Worm (Caenorhabditis elegans) whole organism, mixed stage, embryonic: ENCODE measurements around the gene F29B9.1.
"Not testable (repeated sequence)": the region's sequence is repeated elsewhere in the genome, so short reads cannot be mapped to it uniquely, and the experiment has no call there.

Source experiments
- M03D4.4 ChIP-seq: sonication (generic microtip); optimal IDR thresholded peaks from 2 replicates; lab custom pipeline; 2017; ENCODE audit warnings: mild to moderate bottlenecking, missing genetic modification characterization, missing compliant biosample characterization
- bed-3 ChIP-seq: fragments of 200-800 bp; sonication (Bioruptor generic); optimal IDR thresholded peaks from 3 replicates; lab custom pipeline; 2018; ENCODE audit warnings: mild to moderate bottlenecking, missing genetic modification characterization, moderate library complexity, missing compliant biosample characterization
- blmp-1 ChIP-seq: fragments of 150-350 bp; optimal IDR thresholded peaks from 2 replicates; lab custom pipeline; 2014; ENCODE audit warnings: missing biosample characterization, missing genetic modification characterization
- ceh-39 ChIP-seq: fragments of 150-350 bp; optimal IDR thresholded peaks from 2 replicates; lab custom pipeline; 2014; ENCODE audit warnings: missing biosample characterization, missing genetic modification characterization
- ceh-43 ChIP-seq: fragments of 200-800 bp; sonication (Bioruptor generic); optimal IDR thresholded peaks from 2 replicates; lab custom pipeline; 2018; ENCODE audit warnings: mild to moderate bottlenecking, missing genetic modification characterization, moderate library complexity, missing compliant biosample characterization
- ceh-83 ChIP-seq: fragments of 200-800 bp; sonication (Bioruptor generic); optimal IDR thresholded peaks from 2 replicates; lab custom pipeline; 2018; ENCODE audit warnings: mild to moderate bottlenecking, missing genetic modification characterization, missing compliant biosample characterization
- ces-1 ChIP-seq: fragments of 150-350 bp; optimal IDR thresholded peaks from 2 replicates; lab custom pipeline; 2014; ENCODE audit warnings: missing biosample characterization, missing genetic modification reagents, missing genetic modification characterization
- cnd-1 ChIP-seq: fragments of 200-800 bp; sonication (Bioruptor generic); optimal IDR thresholded peaks from 2 replicates; lab custom pipeline; 2018; ENCODE audit warnings: mild to moderate bottlenecking, missing genetic modification characterization, missing compliant biosample characterization
- drap-1 ChIP-seq: fragments of 200-800 bp; sonication (Bioruptor generic); optimal IDR thresholded peaks from 3 replicates; lab custom pipeline; 2018; ENCODE audit warnings: mild to moderate bottlenecking, missing genetic modification characterization, missing compliant biosample characterization
- elt-1 ChIP-seq: sonication (generic microtip); optimal IDR thresholded peaks from 2 replicates; lab custom pipeline; 2017; ENCODE audit warnings: missing genetic modification characterization, mild to moderate bottlenecking, missing compliant biosample characterization, antibody characterized with exemption, moderate library complexity, borderline replicate concordance; ENCODE audit not compliant: insufficient read depth
- elt-3 ChIP-seq: fragments of 150-350 bp; optimal IDR thresholded peaks from 2 replicates; lab custom pipeline; 2014; ENCODE audit warnings: missing biosample characterization, missing genetic modification characterization
- flh-1 ChIP-seq: fragments of 200-800 bp; sonication (Bioruptor generic); optimal IDR thresholded peaks from 2 replicates; lab custom pipeline; 2018; ENCODE audit warnings: mild to moderate bottlenecking, missing genetic modification characterization, moderate library complexity, missing compliant biosample characterization
- ham-2 ChIP-seq: fragments of 200-800 bp; sonication (Bioruptor generic); optimal IDR thresholded peaks from 2 replicates; lab custom pipeline; 2018; ENCODE audit warnings: mild to moderate bottlenecking, missing genetic modification characterization, missing compliant biosample characterization
- hlh-1 ChIP-seq: fragments of 150-350 bp; optimal IDR thresholded peaks from 2 replicates; lab custom pipeline; 2014; ENCODE audit warnings: missing biosample characterization, missing genetic modification reagents, missing genetic modification characterization
- lin-13 ChIP-seq: fragments of 150-350 bp; optimal IDR thresholded peaks from 2 replicates; lab custom pipeline; 2014; ENCODE audit warnings: missing biosample characterization, missing genetic modification characterization
- lin-32 ChIP-seq: fragments of 200-800 bp; sonication (Bioruptor generic); optimal IDR thresholded peaks from 2 replicates; lab custom pipeline; 2018; ENCODE audit warnings: mild to moderate bottlenecking, missing genetic modification characterization, missing compliant biosample characterization
- lsy-2 ChIP-seq: fragments of 150-350 bp; optimal IDR thresholded peaks from 2 replicates; lab custom pipeline; 2014; ENCODE audit warnings: missing biosample characterization, missing genetic modification characterization
- mab-5 ChIP-seq: fragments of 150-350 bp; optimal IDR thresholded peaks from 2 replicates; lab custom pipeline; 2014; ENCODE audit warnings: missing biosample characterization, missing genetic modification characterization
- mep-1 ChIP-seq: fragments of 150-350 bp; optimal IDR thresholded peaks from 2 replicates; lab custom pipeline; 2017; ENCODE audit warnings: missing biosample characterization, missing genetic modification reagents, missing genetic modification characterization, inconsistent platforms
- mls-2 ChIP-seq: sonication (generic microtip); optimal IDR thresholded peaks from 2 replicates; lab custom pipeline; 2016; ENCODE audit warnings: mild to moderate bottlenecking, missing genetic modification characterization, moderate library complexity, missing compliant biosample characterization
- nhr-12 ChIP-seq: fragments of 150-350 bp; optimal IDR thresholded peaks from 2 replicates; lab custom pipeline; 2014; ENCODE audit warnings: missing biosample characterization, missing genetic modification characterization
- nhr-2 ChIP-seq: fragments of 150-350 bp; optimal IDR thresholded peaks from 2 replicates; lab custom pipeline; 2014; ENCODE audit warnings: missing biosample characterization, missing genetic modification characterization
- pha-4 ChIP-seq: fragments of 150-350 bp; optimal IDR thresholded peaks from 2 replicates; lab custom pipeline; 2018; ENCODE audit warnings: missing biosample characterization, missing genetic modification reagents, missing genetic modification characterization
- sem-2 ChIP-seq: fragments of 200-800 bp; sonication (Bioruptor generic); optimal IDR thresholded peaks from 2 replicates; lab custom pipeline; 2018; ENCODE audit warnings: mild to moderate bottlenecking, missing genetic modification characterization, missing compliant biosample characterization
- snpc-4 ChIP-seq: fragments of 150-350 bp; optimal IDR thresholded peaks from 2 replicates; lab custom pipeline; 2014; ENCODE audit warnings: missing biosample characterization, missing genetic modification characterization
- sptf-1 ChIP-seq: sonication (generic microtip); optimal IDR thresholded peaks from 2 replicates; lab custom pipeline; 2017; ENCODE audit warnings: mild to moderate bottlenecking, missing genetic modification characterization, moderate library complexity, missing compliant biosample characterization
- tbx-8 ChIP-seq: fragments of 200-800 bp; sonication (Bioruptor generic); optimal IDR thresholded peaks from 2 replicates; lab custom pipeline; 2018; ENCODE audit warnings: mild to moderate bottlenecking, missing genetic modification characterization, moderate library complexity, missing compliant biosample characterization
- unc-120 ChIP-seq: sonication (generic microtip); optimal IDR thresholded peaks from 2 replicates; lab custom pipeline; 2017; ENCODE audit warnings: missing genetic modification characterization, missing compliant biosample characterization; ENCODE audit not compliant: poor library complexity, severe bottlenecking
- unc-39 ChIP-seq: fragments of 150-350 bp; optimal IDR thresholded peaks from 2 replicates; lab custom pipeline; 2014; ENCODE audit warnings: missing biosample characterization, missing genetic modification characterization
- unc-62 ChIP-seq: fragments of 150-350 bp; optimal IDR thresholded peaks from 2 replicates; lab custom pipeline; 2014; ENCODE audit warnings: missing biosample characterization, missing genetic modification reagents, missing genetic modification characterization
- zip-8 ChIP-seq: fragments of 150-350 bp; optimal IDR thresholded peaks from 2 replicates; lab custom pipeline; 2014; ENCODE audit warnings: missing biosample characterization, missing genetic modification characterization
- ztf-11 ChIP-seq: fragments of 150-350 bp; optimal IDR thresholded peaks from 2 replicates; lab custom pipeline; 2014; ENCODE audit warnings: missing biosample characterization, missing genetic modification characterization

Gene F29B9.1

ce11 chrIV:4705182-4705581 lies 40.0 kb downstream of the F29B9.1 start:
- TF ChIP-seq zip-8 (no peak), elt-1 (no peak), blmp-1 (tag; lab: Kevin White, UChicago) (no peak), ham-2 (GFP tag; lab: Kevin White, UChicago) (peak; percentile 34), mls-2 (peak; percentile 48), cnd-1 (tag; lab: Kevin White, UChicago) (no peak), sptf-1 (tag; lab: Kevin White, UChicago) (peak; percentile 54), mep-1 (no peak)
- TF ChIP-seq, all 35 proteins: peak for 3

DNA sequence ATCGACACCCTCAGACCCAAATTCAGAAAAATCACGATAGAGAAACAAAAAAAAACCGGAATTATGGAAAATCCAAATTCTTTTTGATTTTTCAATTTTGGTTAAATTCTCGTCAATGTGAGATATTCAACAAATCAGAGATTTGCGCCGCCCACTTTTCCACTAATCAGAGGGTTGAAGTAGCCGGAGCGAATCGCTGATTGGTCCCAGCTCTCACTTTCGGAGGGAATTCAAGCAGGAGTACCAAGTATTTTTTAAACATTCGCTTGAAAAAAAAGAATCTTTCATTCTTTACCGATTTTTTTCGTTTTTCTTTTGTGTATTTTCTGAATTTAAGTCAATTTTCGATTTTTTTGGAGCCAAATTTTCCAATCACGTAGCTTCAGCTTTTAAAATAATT lies 40.7 kb downstream of the F29B9.1 start:
- TF ChIP-seq tbx-8 (GFP tag; lab: Kevin White, UChicago), result no peak
- TF ChIP-seq unc-120 (tag; lab: Kevin White, UChicago), result no peak
- no peak for TF ChIP-seq nhr-12 (tag; lab: Kevin White, UChicago)
- TF ChIP-seq ztf-11 (tag; lab: Kevin White, UChicago), result no peak
- no peak for TF ChIP-seq elt-3 (tag; lab: Kevin White, UChicago)
- no peak for TF ChIP-seq snpc-4 (tag; lab: Kevin White, UChicago)
- no peak for TF ChIP-seq bed-3
- TF ChIP-seq M03D4.4, result no peak
- TF ChIP-seq flh-1 (GFP tag; lab: Kevin White, UChicago), result no peak
- TF ChIP-seq ceh-39 (tag; lab: Kevin White, UChicago), result no peak
- no peak for TF ChIP-seq lin-32 (GFP tag; lab: Kevin White, UChicago)
- no peak for TF ChIP-seq hlh-1
- TF ChIP-seq mab-5 (tag; lab: Kevin White, UChicago), result no peak
- no peak for TF ChIP-seq unc-39 (tag; lab: Kevin White, UChicago)
- no peak for TF ChIP-seq ceh-83 (GFP tag; lab: Kevin White, UChicago)
- no peak for TF ChIP-seq lsy-2
- TF ChIP-seq ceh-43 (GFP tag; lab: Kevin White, UChicago), result no peak
- TF ChIP-seq drap-1 (GFP tag; lab: Kevin White, UChicago), result no peak
- TF ChIP-seq pha-4 (tag; lab: Kevin White, UChicago), result no peak

DNA sequence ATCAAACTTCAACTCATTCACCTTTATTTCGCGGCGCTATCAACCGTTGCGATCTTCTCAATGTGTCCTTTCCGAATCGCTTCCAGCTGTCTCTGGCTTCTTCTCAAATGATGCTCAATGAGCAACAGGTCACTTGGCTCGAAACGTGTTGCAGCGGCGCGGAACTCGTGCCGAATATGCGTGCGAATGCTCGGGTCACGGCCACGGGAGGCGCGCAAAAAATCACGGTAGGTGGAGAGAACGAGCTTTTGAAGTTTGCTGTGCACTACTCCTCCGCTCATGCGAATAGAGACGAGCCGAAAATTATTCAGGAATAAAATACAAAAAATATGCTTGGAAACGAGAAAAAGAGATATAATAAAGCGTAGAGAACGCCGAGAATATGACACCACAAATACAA lies 45.3 kb downstream of the F29B9.1 start, which contains the start of gene cif-1:
Gene cif-1, minus strand, starts transcription at position 297 of the 400 bp plus-strand sequence.
- TF ChIP-seq zip-8 (no peak), blmp-1 (tag; lab: Kevin White, UChicago) (no peak), lin-13 (tag; lab: Kevin White, UChicago) (no peak), tbx-8 (GFP tag; lab: Kevin White, UChicago) (no peak), sem-2 (GFP tag; lab: Kevin White, UChicago) (no peak), nhr-2 (tag; lab: Kevin White, UChicago) (no peak), M03D4.4 (no peak), unc-39 (tag; lab: Kevin White, UChicago) (no peak), unc-120 (tag; lab: Kevin White, UChicago) (no peak), mep-1 (no peak), ztf-11 (tag; lab: Kevin White, UChicago) (no peak), sptf-1 (tag; lab: Kevin White, UChicago) (no peak), unc-62 (GFP tag; lab: Kevin White, UChicago) (no peak), ham-2 (GFP tag; lab: Kevin White, UChicago) (no peak), ces-1 (no peak), elt-3 (tag; lab: Kevin White, UChicago) (no peak)

ce11 chrIV:4712376-4712775 lies 47.2 kb downstream of the F29B9.1 start, which contains the start of gene yars-2:
Gene yars-2, minus strand, starts transcription at chrIV:4712624.
- TF ChIP-seq ceh-83 (GFP tag; lab: Kevin White, UChicago), result no peak
- no peak for TF ChIP-seq nhr-12 (tag; lab: Kevin White, UChicago)
- TF ChIP-seq ces-1, result peak; percentile 5
- no peak for TF ChIP-seq sem-2 (GFP tag; lab: Kevin White, UChicago)
- TF ChIP-seq drap-1 (GFP tag; lab: Kevin White, UChicago), result no peak

DNA sequence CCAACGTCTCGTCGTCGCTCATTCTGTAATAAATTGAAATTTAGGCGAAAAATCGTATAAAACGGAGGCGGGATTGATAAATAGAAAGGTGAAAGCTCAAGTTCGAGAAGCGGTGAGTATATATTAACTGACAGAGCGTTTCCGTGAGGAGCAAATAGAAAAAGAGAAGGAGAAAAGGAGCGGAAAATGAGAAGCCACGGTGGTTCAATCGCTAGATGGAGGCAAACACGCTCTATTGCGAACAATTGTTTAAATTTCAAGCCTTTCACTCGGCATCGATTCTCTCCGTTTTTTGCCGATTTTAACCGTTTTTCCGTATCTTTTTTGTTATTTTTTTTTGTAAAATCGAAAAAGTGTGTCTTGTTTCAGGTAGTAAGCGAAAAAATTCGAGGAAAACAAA lies 50.6 kb downstream of the F29B9.1 start, which contains the start of gene miro-1:
Gene miro-1, minus strand, starts transcription at position 23 of the 400 bp plus-strand sequence.
- not testable (repeated sequence) for TF ChIP-seq nhr-2 (tag; lab: Kevin White, UChicago); elt-1; pha-4 (tag; lab: Kevin White, UChicago)
- TF ChIP-seq, all 35 proteins: peak for 0; not testable (repeated sequence) for 35
